Worm (Caenorhabditis elegans) whole organism, midembryonic: Measurements from ENCODE around the gene T27E4.7.

Source experiments
- flt-1 ChIP-seq: fragments of 200-800 bp; sonication (Bioruptor generic); IDR thresholded peaks from 2 replicates; pipeline ENCODE4 v1.3.6; 2022; ENCODE audit warnings: missing genetic modification characterization, missing compliant biosample characterization
- klf-2 ChIP-seq: fragments of 200-800 bp; sonication (Bioruptor generic); conservative IDR thresholded peaks from 2 replicates; pipeline ENCODE4 v1.3.6; 2022; ENCODE audit warnings: missing genetic modification reagents, missing genetic modification characterization, missing compliant biosample characterization

DNA sequence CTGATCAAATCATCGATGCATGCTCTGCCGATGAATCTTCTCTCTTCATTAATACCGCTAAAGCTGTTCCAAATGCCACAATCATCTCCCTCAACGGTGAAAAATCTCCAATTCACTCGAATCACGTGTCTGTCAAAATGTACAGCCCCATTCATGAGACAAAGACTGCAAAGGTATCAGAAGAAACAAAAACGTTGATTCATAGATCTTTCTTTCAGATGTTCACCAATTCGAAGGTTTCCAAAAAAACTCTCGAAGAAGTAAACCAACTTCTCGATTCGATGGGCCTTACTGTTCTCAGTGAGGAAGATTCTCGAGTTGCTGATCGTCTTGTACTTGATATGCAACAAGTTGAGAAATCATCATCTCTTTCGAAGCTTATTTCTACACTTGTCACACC is 20.6 kb upstream of the T27E4.7 start:
- TF ChIP-seq flt-1 (GFP tag; lab: Robert Waterston, UW) (no peak), klf-2 (GFP tag; lab: Robert Waterston, UW) (no peak)
